Fruit fly (Drosophila melanogaster) Kc167 (cell line): Measurements from ENCODE around the gene CG32984.

Experiments
- Myc ChIP-seq: fragments of >200 bp; optimal IDR thresholded peaks from 2 replicates; lab custom pipeline; 2017; ENCODE audit warnings: missing external identifiers
- h ChIP-seq: fragments of >200 bp; optimal IDR thresholded peaks from 3 replicates; lab custom pipeline; 2018; ENCODE audit warnings: missing external identifiers
- insv ChIP-seq: fragments of >200 bp; optimal IDR thresholded peaks from 3 replicates; lab custom pipeline; 2018; ENCODE audit warnings: missing external identifiers
- psq ChIP-seq: fragments of >200 bp; optimal IDR thresholded peaks from 2 replicates; lab custom pipeline; 2017; ENCODE audit warnings: missing external identifiers

DNA sequence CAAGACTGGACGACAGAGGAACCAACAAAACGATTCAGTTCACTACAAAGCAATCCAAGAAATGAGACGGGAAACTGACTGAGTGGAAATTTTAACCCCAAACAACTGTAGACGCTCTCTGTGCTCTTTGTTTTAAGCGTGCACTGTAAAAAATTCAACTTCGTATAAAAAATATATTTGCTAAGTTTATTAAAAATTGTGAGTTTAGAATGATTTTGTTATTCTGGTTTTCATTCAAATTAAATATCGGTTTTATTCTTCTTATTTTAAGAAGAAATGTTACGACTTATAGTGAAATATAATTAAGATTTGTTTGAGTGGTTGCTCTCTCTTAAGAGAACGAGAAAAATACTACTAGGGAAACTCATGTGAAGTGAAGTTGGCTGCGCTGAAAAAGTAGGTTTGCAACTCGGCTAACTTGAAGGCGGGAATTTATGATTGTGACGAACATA lies 6.7 kb upstream of the CG32984 start:
- no peak for TF ChIP-seq h (lab: Kevin White, UChicago)
- no peak for TF ChIP-seq psq (lab: Kevin White, UChicago)
- TF ChIP-seq insv (lab: Kevin White, UChicago): no peak
- no peak for TF ChIP-seq Myc (lab: Kevin White, UChicago)
